Worm (Caenorhabditis elegans) whole organism, L4 larva: ENCODE measurements around the gene srz-63.

Source experiments
- D1046.2 ChIP-seq: fragments of 200-800 bp; sonication (Bioruptor generic); IDR thresholded peaks from 2 replicates; pipeline ENCODE4 v1.3.6; 2022; ENCODE audit warnings: missing genetic modification characterization, missing compliant biosample characterization
- F10B5.3 ChIP-seq: sonication (generic microtip); optimal IDR thresholded peaks from 2 replicates; lab custom pipeline; 2016; ENCODE audit warnings: mild to moderate bottlenecking, missing genetic modification characterization, missing compliant biosample characterization
- F49E8.2 ChIP-seq: sonication (generic microtip); optimal IDR thresholded peaks from 2 replicates; lab custom pipeline; 2016; ENCODE audit warnings: missing compliant biosample characterization, mild to moderate bottlenecking, missing genetic modification characterization, borderline replicate concordance
- Y48G9A.11 ChIP-seq: fragments of 200-800 bp; sonication (Bioruptor generic); IDR thresholded peaks from 2 replicates; pipeline ENCODE4 v1.3.6; 2022; ENCODE audit warnings: missing genetic modification reagents, missing genetic modification characterization, missing compliant biosample characterization
- Y75B8A.6 ChIP-seq: fragments of 200-800 bp; sonication (Bioruptor generic); IDR thresholded peaks from 2 replicates; pipeline ENCODE4 v1.3.6; 2022; ENCODE audit warnings: missing genetic modification reagents, missing genetic modification characterization, missing compliant biosample characterization
- ZK546.5 ChIP-seq, 2 experiments: sonication (generic microtip); optimal IDR thresholded peaks; 2 replicates each; lab custom pipeline; 2017; ENCODE audit warnings: missing biosample characterization in 2 of 2, missing genetic modification characterization in 2 of 2
- aha-1 ChIP-seq: fragments of 150-350 bp; peaks from one replicate; lab custom pipeline; 2014; ENCODE audit warnings: missing biosample characterization, missing genetic modification characterization
- aly-2 ChIP-seq: sonication (generic microtip); optimal IDR thresholded peaks from 2 replicates; lab custom pipeline; 2018; ENCODE audit warnings: missing biosample characterization, missing genetic modification characterization
- attf-4 ChIP-seq: sonication (generic microtip); optimal IDR thresholded peaks from 3 replicates; lab custom pipeline; 2017; ENCODE audit warnings: missing biosample characterization, missing genetic modification characterization
- ceh-20 ChIP-seq: fragments of 200-800 bp; sonication (Bioruptor generic); IDR thresholded peaks from 2 replicates; pipeline ENCODE4 v1.3.6; 2022; ENCODE audit warnings: missing genetic modification reagents, missing genetic modification characterization, missing compliant biosample characterization
- ceh-82 ChIP-seq: sonication (generic microtip); optimal IDR thresholded peaks from 2 replicates; lab custom pipeline; 2017; ENCODE audit warnings: missing biosample characterization, missing genetic modification characterization
- ces-1 ChIP-seq: fragments of 150-350 bp; sonication (generic microtip); optimal IDR thresholded peaks from 4 replicates; lab custom pipeline; 2014; ENCODE audit warnings: missing biosample characterization, missing genetic modification reagents, missing genetic modification characterization
- cey-2 ChIP-seq: sonication (generic microtip); optimal IDR thresholded peaks from 3 replicates; lab custom pipeline; 2017; ENCODE audit warnings: missing genetic modification characterization, mild to moderate bottlenecking, missing compliant biosample characterization, antibody characterized with exemption, borderline replicate concordance; ENCODE audit not compliant: insufficient read depth
- dmd-8 ChIP-seq: fragments of 200-800 bp; sonication (Bioruptor generic); IDR thresholded peaks from 2 replicates; pipeline ENCODE4 v1.3.6; 2022; ENCODE audit warnings: missing genetic modification characterization, missing compliant biosample characterization
- dmd-9 ChIP-seq: fragments of 200-800 bp; sonication (Bioruptor generic); IDR thresholded peaks from 2 replicates; pipeline ENCODE4 v1.3.6; 2022; ENCODE audit warnings: missing genetic modification reagents, missing genetic modification characterization, missing compliant biosample characterization
- dve-1 ChIP-seq: sonication (generic microtip); optimal IDR thresholded peaks from 2 replicates; lab custom pipeline; 2017; ENCODE audit warnings: antibody characterized with exemption, mild to moderate bottlenecking, missing genetic modification characterization, missing compliant biosample characterization; ENCODE audit not compliant: insufficient read depth
- egl-43 ChIP-seq: fragments of 200-800 bp; sonication (Bioruptor generic); IDR thresholded peaks from 2 replicates; pipeline ENCODE4 v1.3.6; 2022; ENCODE audit warnings: missing genetic modification reagents, missing genetic modification characterization, missing compliant biosample characterization
- fkh-10 ChIP-seq: fragments of 150-350 bp; optimal IDR thresholded peaks from 2 replicates; lab custom pipeline; 2014; ENCODE audit warnings: missing biosample characterization, missing genetic modification reagents, missing genetic modification characterization
- fos-1 ChIP-seq: fragments of 150-350 bp; optimal IDR thresholded peaks from 2 replicates; lab custom pipeline; 2014; ENCODE audit warnings: missing biosample characterization, missing genetic modification characterization
- hif-1 ChIP-seq, 2 experiments: sonication (generic microtip); optimal IDR thresholded peaks; 2 replicates each; lab custom pipeline; 2016 to 2017; ENCODE audit warnings: missing compliant biosample characterization in 2 of 2, missing genetic modification characterization in 2 of 2, missing genetic modification reagents in 2 of 2, missing genotype in 2 of 2, mild to moderate bottlenecking in 1 of 2
- hlh-11 ChIP-seq: fragments of 200-800 bp; sonication (Bioruptor generic); optimal IDR thresholded peaks from 2 replicates; lab custom pipeline; 2018; ENCODE audit warnings: mild to moderate bottlenecking, missing genetic modification characterization, missing compliant biosample characterization
- hlh-30 ChIP-seq: sonication (generic microtip); optimal IDR thresholded peaks from 2 replicates; lab custom pipeline; 2017; ENCODE audit warnings: antibody characterized with exemption, mild to moderate bottlenecking, missing genetic modification characterization, missing compliant biosample characterization; ENCODE audit not compliant: insufficient read depth
- lim-7 ChIP-seq: fragments of 200-800 bp; sonication (Bioruptor generic); IDR thresholded peaks from 2 replicates; pipeline ENCODE4 v1.3.6; 2022; ENCODE audit warnings: missing genetic modification characterization, missing compliant biosample characterization
- lin-1 ChIP-seq: fragments of 200-800 bp; sonication (Bioruptor generic); IDR thresholded peaks from 2 replicates; pipeline ENCODE4 v1.3.6; 2022; ENCODE audit warnings: missing genetic modification reagents, missing genetic modification characterization, missing compliant biosample characterization
- mes-2 ChIP-seq: sonication (generic microtip); optimal IDR thresholded peaks from 2 replicates; lab custom pipeline; 2016; ENCODE audit warnings: missing genotype, mild to moderate bottlenecking, missing genetic modification characterization, missing compliant biosample characterization; ENCODE audit not compliant: poor library complexity, severe bottlenecking
- nhr-102 ChIP-seq: sonication (generic microtip); optimal IDR thresholded peaks from 2 replicates; lab custom pipeline; 2016; ENCODE audit warnings: mild to moderate bottlenecking, missing genetic modification characterization, moderate library complexity, missing compliant biosample characterization
- nhr-11 ChIP-seq: fragments of 150-350 bp; optimal IDR thresholded peaks from 2 replicates; lab custom pipeline; 2014; ENCODE audit warnings: missing biosample characterization, missing genetic modification characterization
- nhr-111 ChIP-seq: fragments of 200-800 bp; sonication (Bioruptor generic); optimal IDR thresholded peaks from 2 replicates; lab custom pipeline; 2018; ENCODE audit warnings: mild to moderate bottlenecking, missing genetic modification characterization, missing compliant biosample characterization
- nhr-28 ChIP-seq: fragments of 150-350 bp; optimal IDR thresholded peaks from 2 replicates; lab custom pipeline; 2014; ENCODE audit warnings: missing biosample characterization, missing genetic modification characterization
- nhr-41 ChIP-seq: fragments of 200-800 bp; sonication (Bioruptor generic); IDR thresholded peaks from 2 replicates; pipeline ENCODE4 v1.3.6; 2022; ENCODE audit warnings: missing genetic modification reagents, missing genetic modification characterization, missing compliant biosample characterization
- nhr-48 ChIP-seq: sonication (generic microtip); optimal IDR thresholded peaks from 2 replicates; lab custom pipeline; 2016; ENCODE audit warnings: mild to moderate bottlenecking, missing genetic modification characterization, missing compliant biosample characterization
- nhr-6 ChIP-seq: fragments of 150-350 bp; optimal IDR thresholded peaks from 2 replicates; lab custom pipeline; 2014; ENCODE audit warnings: missing biosample characterization, missing genetic modification characterization
- nhr-76 ChIP-seq: fragments of 150-350 bp; optimal IDR thresholded peaks from 2 replicates; lab custom pipeline; 2014; ENCODE audit warnings: missing biosample characterization, missing genetic modification characterization
- pha-4 ChIP-seq, 2 experiments: fragments of 150-350 bp in 1 of 2; fragments of 200-800 bp in 1 of 2; sonication (Bioruptor generic) in 1 of 2; IDR thresholded peaks in 1 of 2; optimal IDR thresholded peaks in 1 of 2; 2 replicates each; pipeline versions ENCODE4 v1.3.6 to Lab custom; 2014 to 2022; ENCODE audit warnings: missing genetic modification characterization in 2 of 2, missing genetic modification reagents in 2 of 2, missing biosample characterization in 1 of 2, missing compliant biosample characterization in 1 of 2
- rbr-2 ChIP-seq: sonication (generic microtip); optimal IDR thresholded peaks from 2 replicates; lab custom pipeline; 2016; ENCODE audit warnings: missing genotype, missing genetic modification characterization, missing compliant biosample characterization
- set-16 ChIP-seq: fragments of 200-800 bp; sonication (Bioruptor generic); IDR thresholded peaks from 2 replicates; pipeline ENCODE4 v1.3.6; 2022; ENCODE audit warnings: missing genetic modification reagents, missing genetic modification characterization, missing compliant biosample characterization
- unc-39 ChIP-seq: sonication (generic microtip); optimal IDR thresholded peaks from 2 replicates; lab custom pipeline; 2017; ENCODE audit warnings: missing biosample characterization, missing genetic modification characterization
- unc-62 ChIP-seq, 3 experiments: fragments of 150-350 bp in 1 of 3; sonication (generic microtip); optimal IDR thresholded peaks in 2 of 3; peaks in 1 of 3; 1 replicate in 1 of 3; 2 replicates in 2 of 3; lab custom pipeline; 2014 to 2017; ENCODE audit warnings: missing biosample characterization in 3 of 3, missing genetic modification characterization in 3 of 3, missing genetic modification reagents in 3 of 3, missing genotype in 1 of 3
- zfp-3 ChIP-seq: fragments of 200-800 bp; sonication (Bioruptor generic); conservative IDR thresholded peaks from 2 replicates; pipeline ENCODE4 v1.3.6; 2022; ENCODE audit warnings: missing genetic modification reagents, missing genetic modification characterization, missing compliant biosample characterization

srz-63 gene

ce11 chrII:1252259-1252658, 26.2 kb upstream of the srz-63 start, which contains the start of gene lin-42:
Gene lin-42 (minus strand): TSS chrII:1252359.
- TF ChIP-seq egl-43 (no peak), ceh-82 (tag; lab: Kevin White, UChicago) (no peak), aly-2 (tag; lab: Kevin White, UChicago) (no peak), lim-7 (GFP tag; lab: Robert Waterston, UW) (no peak)

DNA sequence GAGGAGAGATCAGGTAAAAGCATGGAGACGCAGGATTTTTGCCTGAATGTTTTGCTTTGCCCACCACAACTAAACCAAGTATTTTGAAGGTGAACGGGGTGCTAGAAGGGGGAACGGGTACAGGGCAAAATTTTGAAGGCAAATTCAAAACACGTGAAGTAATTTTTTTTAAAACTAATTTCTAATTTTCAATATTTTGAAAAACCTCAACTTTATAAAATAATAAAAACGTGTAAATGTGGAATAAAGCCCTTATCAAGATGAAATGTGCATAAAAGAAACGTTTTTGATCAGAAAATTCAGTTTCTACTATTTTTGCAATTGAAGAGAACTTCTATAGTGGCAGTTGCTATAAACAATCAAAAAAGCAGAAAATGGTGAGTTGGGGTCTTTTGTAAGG, 22.8 kb upstream of the srz-63 start, which contains the start of gene clec-119:
clec-119 (plus strand) TSS at position 301 of the 400 bp plus-strand sequence.
- TF ChIP-seq fkh-10 (GFP tag; lab: Kevin White, UChicago), result no peak
- no peak for TF ChIP-seq set-16 (GFP tag; lab: Robert Waterston, UW)
- no peak for TF ChIP-seq ces-1 (GFP tag; lab: Kevin White, UChicago)
- TF ChIP-seq nhr-11 (tag; lab: Kevin White, UChicago), result no peak
- no peak for TF ChIP-seq Y75B8A.6
- TF ChIP-seq cey-2 (tag; lab: Kevin White, UChicago), result no peak
- TF ChIP-seq unc-62 (GFP tag; optimal IDR thresholded peaks at IDR 0.05 in 1 of 2; lab: Kevin White, UChicago), result no peak
- TF ChIP-seq unc-62 (tag; optimal IDR thresholded peaks at IDR 0.05; lab: Kevin White, UChicago), result no peak
- no peak for TF ChIP-seq zfp-3
- no peak for TF ChIP-seq nhr-111 (GFP tag; lab: Kevin White, UChicago)
- TF ChIP-seq D1046.2 (GFP tag; lab: Robert Waterston, UW), result no peak
- TF ChIP-seq mes-2 (tag; lab: Kevin White, UChicago), result no peak

DNA sequence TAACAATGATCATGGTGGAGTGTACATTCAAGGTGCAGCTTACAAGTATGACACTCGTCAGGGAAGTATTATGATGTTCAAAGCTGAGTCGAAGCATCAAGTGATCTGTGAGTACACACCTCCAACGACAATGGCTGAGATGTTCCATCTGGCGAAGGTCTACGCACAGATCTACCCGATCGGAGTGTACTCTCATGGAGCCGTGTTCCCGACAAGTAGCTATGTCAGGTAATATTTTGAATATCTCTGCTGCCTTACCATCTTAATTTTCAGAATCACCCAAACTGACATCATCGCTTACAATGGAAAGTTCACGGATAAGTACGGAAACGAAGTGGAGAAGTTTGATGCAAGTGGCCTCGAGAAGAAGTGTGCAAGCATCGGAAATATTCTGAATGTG, 21.7 kb upstream of the srz-63 start:
- no peak for TF ChIP-seq D1046.2 (GFP tag; lab: Robert Waterston, UW)
- TF ChIP-seq ceh-20 (GFP tag; lab: Robert Waterston, UW), result no peak
- TF ChIP-seq hif-1 (tag; optimal IDR thresholded peaks at IDR 0.05; lab: Kevin White, UChicago), result no peak
- no peak for TF ChIP-seq dve-1
- TF ChIP-seq unc-62 (GFP tag; optimal IDR thresholded peaks at IDR 0.05 in 1 of 2; lab: Kevin White, UChicago), result peak in 1 of 2 experiments; percentile 93
- no peak for TF ChIP-seq unc-62 (tag; optimal IDR thresholded peaks at IDR 0.05; lab: Kevin White, UChicago)
- TF ChIP-seq pha-4 (GFP tag; IDR thresholded peaks at IDR 0.05; lab: Robert Waterston, UW), result no peak
- TF ChIP-seq pha-4 (tag; optimal IDR thresholded peaks at IDR 0.05; lab: Kevin White, UChicago), result no peak
- no peak for TF ChIP-seq nhr-6

DNA sequence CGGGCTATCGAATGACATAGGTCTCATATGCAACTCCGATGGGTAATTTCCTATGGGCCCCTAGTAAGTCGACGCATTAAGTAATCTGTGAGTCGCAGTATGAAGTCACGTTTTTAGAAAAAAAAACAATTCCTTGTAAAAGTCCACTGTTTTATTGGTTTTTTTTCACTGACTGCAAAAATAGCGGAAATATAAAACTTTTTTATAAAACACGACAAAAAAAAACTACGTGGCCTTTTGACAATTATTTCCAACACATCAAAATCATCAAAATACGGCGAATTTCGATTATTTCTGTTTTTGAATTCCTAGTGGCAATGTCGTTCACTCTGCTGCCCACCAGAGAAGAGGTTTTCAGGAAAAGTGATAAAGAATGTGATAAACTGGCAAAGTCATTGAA, 19.8 kb upstream of the srz-63 start, which contains the start of gene clpr-2:
clpr-2 (plus strand) TSS at position 301 of the 400 bp plus-strand sequence.
- TF ChIP-seq F49E8.2, result no peak
- no peak for TF ChIP-seq nhr-76 (tag; lab: Kevin White, UChicago)
- no peak for TF ChIP-seq unc-39 (tag; lab: Kevin White, UChicago)
- TF ChIP-seq set-16 (GFP tag; lab: Robert Waterston, UW), result no peak

DNA sequence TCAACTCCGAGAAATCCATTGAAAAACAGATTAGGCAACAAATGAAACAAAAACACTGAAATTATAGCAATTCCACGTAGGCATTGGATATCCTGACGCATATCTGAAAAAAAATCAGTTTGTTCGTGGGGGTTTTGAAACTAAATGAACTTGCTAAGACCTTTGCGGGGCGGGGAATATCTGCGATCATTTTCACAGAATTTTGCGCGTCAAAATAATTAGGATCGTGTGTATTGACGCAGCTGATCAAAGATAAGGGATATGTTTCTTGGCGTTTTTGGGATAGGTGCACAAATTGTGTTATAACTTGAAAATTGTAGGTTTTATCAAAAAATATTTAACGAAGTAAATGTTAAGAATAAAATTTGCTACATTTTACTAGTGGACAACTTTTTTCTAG, 11.7 kb upstream of the srz-63 start, which contains the start of gene oac-30:
oac-30 (minus strand) TSS at position 101 of the 400 bp plus-strand sequence.
- TF ChIP-seq fos-1, result no peak
- no peak for TF ChIP-seq ceh-82 (tag; lab: Kevin White, UChicago)
- no peak for TF ChIP-seq aha-1

ce11 chrII:1271814-1272213, 6.6 kb upstream of the srz-63 start, which contains the start of gene srw-66:
Gene srw-66 (minus strand): TSS chrII:1271914.
- no peak for TF ChIP-seq nhr-102 (tag; lab: Kevin White, UChicago)
- no peak for TF ChIP-seq F10B5.3 (tag; lab: Kevin White, UChicago)

- TF ChIP-seq nhr-28 (tag; lab: Kevin White, UChicago) (no peak), dmd-9 (GFP tag; lab: Robert Waterston, UW) (no peak), nhr-48 (no peak), hlh-11 (tag; lab: Kevin White, UChicago) (no peak), nhr-111 (GFP tag; lab: Kevin White, UChicago) (no peak), nhr-41 (GFP tag; lab: Robert Waterston, UW) (no peak), lin-1 (GFP tag; lab: Robert Waterston, UW) (no peak), rbr-2 (no peak), attf-4 (no peak), ZK546.5 (tag; optimal IDR thresholded peaks at IDR 0.05; lab: Kevin White, UChicago) (no peak), hlh-30 (tag; lab: Kevin White, UChicago) (no peak), Y48G9A.11 (GFP tag; lab: Robert Waterston, UW) (no peak), ces-1 (GFP tag; lab: Kevin White, UChicago) (no peak), dmd-8 (GFP tag; lab: Robert Waterston, UW) (no peak)
Measured at ce11 chrII:1275439-1275838, 3.0 kb upstream of the srz-63 start, which contains the start of gene Y57G7A.5. Gene Y57G7A.5 (minus strand): TSS chrII:1275539.
